Fruit fly (Drosophila melanogaster): Measurements from ENCODE around the gene CG31523.

The CG31523 gene

DNA sequence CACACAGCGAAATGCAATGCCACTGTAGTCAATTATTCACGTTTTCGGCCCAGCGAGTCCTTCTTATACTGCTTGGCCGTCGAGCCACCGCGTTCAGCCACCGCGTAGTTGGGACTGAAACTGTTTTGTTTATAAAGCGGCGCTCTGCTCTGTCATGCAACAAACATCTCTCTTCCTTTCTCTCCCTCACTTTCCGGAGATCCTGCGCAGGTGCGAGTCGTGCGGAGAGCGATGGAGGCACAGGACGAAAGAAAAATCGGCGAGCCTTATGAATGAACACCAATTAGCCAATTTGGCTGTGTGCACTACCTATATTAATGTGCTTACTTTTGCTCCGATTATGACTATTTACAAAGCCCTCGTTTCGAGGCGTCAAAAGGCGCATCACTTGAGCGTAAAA lies 59.5 kb downstream of the CG31523 start, which contains the start of gene CG32944:
Gene CG32944, minus strand, starts transcription at position 97 of the 400 bp plus-strand sequence.
- TF ChIP-seq CTCF (optimal IDR thresholded peaks at IDR 0.05) (no peak), CG8478 (optimal IDR thresholded peaks at IDR 0.05) (no peak)

DNA sequence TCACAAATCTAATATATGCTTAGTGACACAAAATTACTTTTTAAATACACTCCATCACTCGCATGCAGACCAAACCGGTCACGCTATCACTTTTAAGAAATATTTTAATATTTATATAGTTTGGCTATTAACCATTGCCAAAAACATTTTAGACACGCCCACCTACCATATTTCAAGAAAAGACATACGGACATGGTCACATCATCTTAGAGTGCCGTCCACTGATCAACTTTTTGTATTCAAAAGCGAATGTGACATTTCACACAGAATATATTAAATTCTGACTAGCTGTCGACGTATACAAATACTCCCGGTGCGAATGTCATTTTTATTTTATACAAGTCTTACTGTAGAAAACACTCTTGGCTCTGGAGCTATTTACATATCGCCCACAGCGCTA lies 62.9 kb downstream of the CG31523 start, which contains the start of gene CG31528:
Gene CG31528, plus strand, starts transcription at position 301 of the 400 bp plus-strand sequence.
- no peak for TF ChIP-seq CG8478 (optimal IDR thresholded peaks at IDR 0.05)
- no peak for TF ChIP-seq CTCF (optimal IDR thresholded peaks at IDR 0.05)
